Fruit fly (Drosophila melanogaster) whole organism, wandering third instar larva: ENCODE results near the gene Cpr67Fa1.

Experiments used
- CG32264 ChIP-seq: fragments of 200-800 bp; sonication (Bioruptor generic); optimal IDR thresholded peaks from 2 replicates; lab custom pipeline; 2016; ENCODE audit warnings: missing biosample characterization, missing genetic modification characterization
- CG9705 ChIP-seq: fragments of 200-800 bp; sonication (Bioruptor generic); optimal IDR thresholded peaks from 2 replicates; lab custom pipeline; 2018; ENCODE audit warnings: missing biosample characterization, mild to moderate bottlenecking, missing genetic modification characterization
- CrebA ChIP-seq: fragments of 200-800 bp; sonication (Bioruptor generic); optimal IDR thresholded peaks from 2 replicates; lab custom pipeline; 2016; ENCODE audit warnings: missing biosample characterization, mild to moderate bottlenecking, missing genetic modification characterization, borderline replicate concordance
- Dfd ChIP-seq: fragments of >200 bp; optimal IDR thresholded peaks from 2 replicates; lab custom pipeline; 2017; ENCODE audit warnings: missing biosample characterization, missing genetic modification characterization
- GATAd ChIP-seq: sonication (Bioruptor generic); optimal IDR thresholded peaks from 2 replicates; lab custom pipeline; 2016; ENCODE audit warnings: missing biosample characterization, missing genetic modification characterization
- HLH106 ChIP-seq: fragments of 200-800 bp; optimal IDR thresholded peaks from 3 replicates; lab custom pipeline; 2019; ENCODE audit warnings: missing biosample characterization, mild to moderate bottlenecking, missing genetic modification characterization, moderate library complexity
- Hnf4 ChIP-seq: fragments of 200-800 bp; sonication (Bioruptor generic); optimal IDR thresholded peaks from 2 replicates; lab custom pipeline; 2016; ENCODE audit warnings: missing biosample characterization, mild to moderate bottlenecking, missing genetic modification characterization
- Hr78 ChIP-seq: fragments of >200 bp; optimal IDR thresholded peaks from 2 replicates; lab custom pipeline; 2017; ENCODE audit warnings: missing biosample characterization, missing genetic modification characterization
- Hr83 ChIP-seq: fragments of 200-300 bp; sonication (Bioruptor generic); optimal IDR thresholded peaks from 2 replicates; lab custom pipeline; 2016; ENCODE audit warnings: missing biosample characterization, mild to moderate bottlenecking, missing genetic modification characterization, moderate library complexity; ENCODE audit not compliant: poor library complexity, severe bottlenecking
- Jra ChIP-seq: sonication (Bioruptor generic); optimal IDR thresholded peaks from 2 replicates; lab custom pipeline; 2016; ENCODE audit warnings: missing biosample characterization, missing genetic modification characterization
- Mio ChIP-seq: sonication (Bioruptor generic); optimal IDR thresholded peaks from 2 replicates; lab custom pipeline; 2016; ENCODE audit warnings: missing biosample characterization, missing genetic modification characterization
- Myc ChIP-seq: fragments of >200 bp; optimal IDR thresholded peaks from 2 replicates; lab custom pipeline; 2017
- N ChIP-seq: fragments of >200 bp; optimal IDR thresholded peaks from 2 replicates; lab custom pipeline; 2018; ENCODE audit warnings: missing biosample characterization, missing external identifiers, missing genetic modification characterization
- OdsH ChIP-seq: fragments of 200-800 bp; sonication (Bioruptor generic); optimal IDR thresholded peaks from 2 replicates; lab custom pipeline; 2016; ENCODE audit warnings: missing biosample characterization, mild to moderate bottlenecking, missing genetic modification characterization
- Rel ChIP-seq, 2 experiments: fragments of 200-800 bp; sonication (Bioruptor generic) in 1 of 2; optimal IDR thresholded peaks; 2 replicates in 1 of 2; 3 replicates in 1 of 2; lab custom pipeline; 2016 to 2019; ENCODE audit warnings: mild to moderate bottlenecking in 2 of 2, missing biosample characterization in 2 of 2, missing genetic modification characterization in 2 of 2, moderate library complexity in 1 of 2
- Sp1 ChIP-seq: fragments of 200-800 bp; sonication (Bioruptor generic); optimal IDR thresholded peaks from 3 replicates; lab custom pipeline; 2019; ENCODE audit warnings: missing biosample characterization, mild to moderate bottlenecking, missing genetic modification characterization, moderate library complexity
- Vsx2 ChIP-seq: fragments of 200-300, 225-300 bp; sonication (Bioruptor generic); optimal IDR thresholded peaks from 2 replicates; lab custom pipeline; 2018; ENCODE audit warnings: missing biosample characterization, missing genetic modification characterization; ENCODE audit not compliant: partially characterized antibody
- br ChIP-seq: fragments of 200-800 bp; sonication (Bioruptor generic); optimal IDR thresholded peaks from 2 replicates; lab custom pipeline; 2016; ENCODE audit warnings: missing biosample characterization, missing genetic modification characterization
- dl ChIP-seq, 2 experiments: fragments of 175-275, 200-275 bp in 1 of 2; fragments of 200-275 bp in 1 of 2; sonication (Bioruptor generic); optimal IDR thresholded peaks; lab custom pipeline; 2018; ENCODE audit warnings: mild to moderate bottlenecking in 2 of 2, missing biosample characterization in 2 of 2, missing genetic modification characterization in 2 of 2, moderate library complexity in 2 of 2; ENCODE audit not compliant: partially characterized antibody in 2 of 2, insufficient read depth in 1 of 2
- dmrt93B ChIP-seq: fragments of 200-800 bp; sonication (Bioruptor generic); optimal IDR thresholded peaks from 2 replicates; lab custom pipeline; 2018; ENCODE audit warnings: missing biosample characterization, mild to moderate bottlenecking, missing genetic modification characterization
- dsf ChIP-seq: sonication (Bioruptor generic); optimal IDR thresholded peaks from 2 replicates; lab custom pipeline; 2016; ENCODE audit warnings: missing biosample characterization, missing genetic modification characterization, borderline replicate concordance
- ey ChIP-seq: fragments of 200-800 bp; sonication (Bioruptor generic); optimal IDR thresholded peaks from 2 replicates; lab custom pipeline; 2016; ENCODE audit warnings: missing biosample characterization, missing genetic modification characterization
- foxo ChIP-seq, 2 experiments: fragments of 200-800 bp; sonication (Bioruptor generic); optimal IDR thresholded peaks; 2 replicates in 1 of 2; 3 replicates in 1 of 2; lab custom pipeline; 2016 to 2017; ENCODE audit warnings: missing biosample characterization in 2 of 2, missing genetic modification characterization in 2 of 2
- fru ChIP-seq: fragments of 200-800 bp; sonication (Bioruptor generic); optimal IDR thresholded peaks from 3 replicates; lab custom pipeline; 2016; ENCODE audit warnings: missing biosample characterization, mild to moderate bottlenecking, missing genetic modification characterization
- h ChIP-seq: fragments of 200-800 bp; sonication (Bioruptor generic); optimal IDR thresholded peaks from 3 replicates; lab custom pipeline; 2016; ENCODE audit warnings: missing biosample characterization, mild to moderate bottlenecking, missing genetic modification characterization
- jim ChIP-seq: fragments of 175-275, 200-325 bp; sonication (Bioruptor generic); optimal IDR thresholded peaks from 2 replicates; lab custom pipeline; 2016; ENCODE audit warnings: missing biosample characterization, mild to moderate bottlenecking, missing genetic modification characterization
- lola ChIP-seq: fragments of >200 bp; optimal IDR thresholded peaks from 2 replicates; lab custom pipeline; 2017; ENCODE audit warnings: missing biosample characterization, missing genetic modification characterization
- pan ChIP-seq: fragments of >200 bp; optimal IDR thresholded peaks from 2 replicates; lab custom pipeline; 2017
- psq ChIP-seq: fragments of 200-800 bp; sonication (Bioruptor generic); optimal IDR thresholded peaks from 3 replicates; lab custom pipeline; 2017; ENCODE audit warnings: missing biosample characterization, mild to moderate bottlenecking, missing genetic modification characterization, moderate library complexity
- rgr ChIP-seq: fragments of 200-800 bp; sonication (Bioruptor generic); optimal IDR thresholded peaks from 3 replicates; lab custom pipeline; 2016; ENCODE audit warnings: missing biosample characterization, mild to moderate bottlenecking, missing genetic modification characterization
- sv ChIP-seq: fragments of 200-800 bp; sonication (Bioruptor generic); optimal IDR thresholded peaks from 3 replicates; lab custom pipeline; 2016; ENCODE audit warnings: missing biosample characterization, missing genetic modification characterization
- tai ChIP-seq: sonication (Bioruptor generic); optimal IDR thresholded peaks from 2 replicates; lab custom pipeline; 2016; ENCODE audit warnings: missing biosample characterization, missing genetic modification characterization
- usp ChIP-seq: fragments of >200 bp; optimal IDR thresholded peaks from 2 replicates; lab custom pipeline; 2017; ENCODE audit warnings: missing biosample characterization, missing genetic modification characterization
- woc ChIP-seq: sonication (Bioruptor generic); optimal IDR thresholded peaks from 2 replicates; lab custom pipeline; 2016; ENCODE audit warnings: missing biosample characterization, mild to moderate bottlenecking, missing genetic modification characterization

Gene Cpr67Fa1

DNA sequence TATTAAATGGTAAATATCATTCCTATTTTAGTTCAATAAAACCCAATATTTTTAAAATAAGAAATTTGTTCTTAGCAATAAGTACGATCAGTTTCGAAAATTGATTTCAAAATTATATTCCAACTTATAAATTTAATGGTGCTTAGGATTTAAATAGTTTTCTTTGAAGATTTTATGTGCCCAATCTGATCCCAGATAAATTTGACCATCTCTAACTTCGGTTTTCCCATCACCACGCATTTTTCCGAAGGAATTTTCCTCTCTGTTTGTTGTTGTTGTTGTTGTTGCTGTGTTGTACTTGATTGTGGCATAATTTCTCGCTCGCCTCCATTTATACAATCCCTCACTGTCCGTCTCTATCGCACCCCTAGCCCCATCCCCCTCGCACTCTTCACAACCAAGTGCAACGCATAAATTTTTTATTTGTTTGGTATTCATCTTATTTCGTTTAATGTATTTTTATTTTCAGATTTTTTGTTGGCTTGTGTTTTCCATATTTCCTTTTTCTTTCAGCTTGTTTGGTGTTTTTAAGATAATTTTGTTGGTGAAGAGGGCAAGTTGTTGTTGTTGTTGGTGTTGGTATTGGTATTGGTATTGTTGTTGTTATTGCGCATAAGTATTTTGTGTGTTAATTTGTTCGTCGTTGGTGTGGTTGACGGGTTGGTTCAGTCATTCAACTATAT lies 40.0 kb upstream of the Cpr67Fa1 start:
- TF ChIP-seq psq (GFP tag; lab: Kevin White, UChicago): peak; percentile 60
- TF ChIP-seq CG32264: no peak

DNA sequence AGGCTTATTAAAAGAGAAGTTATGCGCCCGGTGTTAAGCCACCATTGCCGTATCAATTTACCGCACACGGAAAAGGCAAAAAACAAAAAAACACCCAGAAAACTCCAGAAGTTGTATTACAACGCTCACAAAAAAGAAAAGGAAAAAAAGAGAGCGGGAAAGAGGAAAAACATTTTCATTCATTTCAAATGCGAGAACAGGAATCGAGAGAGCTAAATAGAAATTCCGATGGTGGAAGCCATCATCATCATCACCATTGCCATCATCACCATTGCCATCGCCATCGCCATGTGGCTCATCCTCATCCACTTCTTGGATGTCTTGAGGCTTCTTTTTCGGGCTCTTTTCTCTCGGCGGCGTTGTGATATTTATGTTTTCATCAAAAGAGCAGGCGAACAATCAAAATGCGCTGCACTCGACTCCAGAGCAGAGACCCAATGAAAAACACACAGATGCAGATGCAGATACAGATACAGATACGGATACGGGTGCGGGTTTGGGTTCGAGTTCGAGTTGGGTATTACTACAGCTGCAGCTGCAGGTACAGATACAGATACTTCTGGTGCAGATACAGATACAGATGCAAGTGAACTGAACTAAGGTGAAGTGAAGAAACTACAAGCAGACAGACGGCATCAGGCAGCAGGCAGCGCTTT lies 38.6 kb upstream of the Cpr67Fa1 start:
- TF ChIP-seq woc (GFP tag; lab: Kevin White, UChicago): no peak
- peak in 1 of 2 experiments; percentile 19 for TF ChIP-seq dl (GFP tag; optimal IDR thresholded peaks at IDR 0.05; lab: Kevin White, UChicago; ENCODE audit: insufficient read depth in 1 of 2, partially characterized antibody in 2 of 2)
- no peak for TF ChIP-seq rgr (GFP tag; lab: Kevin White, UChicago)
- no peak for TF ChIP-seq Hr83 (GFP tag; lab: Kevin White, UChicago)
- TF ChIP-seq ey (GFP tag; lab: Kevin White, UChicago): no peak
- no peak for TF ChIP-seq foxo (GFP tag; optimal IDR thresholded peaks at IDR 0.05; lab: Kevin White, UChicago)
- no peak for TF ChIP-seq lola (GFP tag; lab: Kevin White, UChicago)

DNA sequence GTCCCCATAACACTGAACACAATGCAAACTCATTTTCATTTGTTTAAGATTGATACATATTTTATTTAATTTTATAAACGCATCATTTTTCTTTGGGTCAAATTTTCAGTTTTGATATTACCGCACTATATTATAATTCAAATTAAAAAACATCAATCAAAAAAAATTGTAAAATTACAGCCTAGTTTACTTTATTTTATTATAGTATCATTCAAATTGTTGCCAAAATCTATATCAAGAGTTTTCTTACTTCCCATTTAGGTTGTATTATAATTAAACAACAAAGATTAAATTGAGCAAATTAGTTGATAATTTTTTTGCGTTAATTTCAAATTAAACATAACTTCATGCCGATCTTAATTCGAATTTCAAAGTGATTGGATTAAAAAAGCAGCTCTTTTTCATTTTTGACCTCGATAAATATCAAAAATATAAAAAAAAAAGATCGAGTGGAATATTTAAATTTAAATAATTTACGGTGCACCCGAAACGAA lies 37.9 kb upstream of the Cpr67Fa1 start:
- peak; percentile 28 for TF ChIP-seq OdsH (GFP tag; lab: Kevin White, UChicago)
- TF ChIP-seq CG9705 (GFP tag; lab: Kevin White, UChicago): no peak
- peak; percentile 70 for TF ChIP-seq HLH106 (tag; lab: Kevin White, UChicago)
- TF ChIP-seq Hr78: no peak
- TF ChIP-seq Jra: no peak
- TF ChIP-seq foxo (GFP tag; optimal IDR thresholded peaks at IDR 0.05; lab: Kevin White, UChicago): peak in 1 of 2 experiments; percentile 70
- TF ChIP-seq Dfd: no peak
- TF ChIP-seq h: peak; percentile 28
- TF ChIP-seq jim (GFP tag; lab: Kevin White, UChicago): no peak
- TF ChIP-seq Mio: no peak
- no peak for TF ChIP-seq Hr83 (GFP tag; lab: Kevin White, UChicago)
- TF ChIP-seq Myc (lab: Kevin White, UChicago): no peak
- TF ChIP-seq pan (lab: Kevin White, UChicago): no peak
- TF ChIP-seq Vsx2 (GFP tag; lab: Kevin White, UChicago): no peak
- TF ChIP-seq sv (GFP tag; lab: Kevin White, UChicago): no peak
- TF ChIP-seq GATAd (GFP tag; lab: Kevin White, UChicago): no peak
- no peak for TF ChIP-seq dsf (GFP tag; lab: Kevin White, UChicago)
- TF ChIP-seq tai (GFP tag; lab: Kevin White, UChicago): no peak
- no peak for TF ChIP-seq N (GFP tag; lab: Kevin White, UChicago)
- no peak for TF ChIP-seq br (GFP tag; lab: Kevin White, UChicago)
- no peak for TF ChIP-seq lola (GFP tag; lab: Kevin White, UChicago)
- TF ChIP-seq CG32264: no peak
- TF ChIP-seq rgr (GFP tag; lab: Kevin White, UChicago): peak; percentile 53
- TF ChIP-seq dmrt93B: peak; percentile 46
- TF ChIP-seq Rel (GFP tag; optimal IDR thresholded peaks at IDR 0.05; lab: Kevin White, UChicago): no peak
- no peak for TF ChIP-seq Rel (tag; optimal IDR thresholded peaks at IDR 0.05; lab: Kevin White, UChicago)
- TF ChIP-seq ey (GFP tag; lab: Kevin White, UChicago): peak; percentile 55
- peak; percentile 57 for TF ChIP-seq psq (GFP tag; lab: Kevin White, UChicago)
- TF ChIP-seq Sp1: peak; percentile 73
- no peak for TF ChIP-seq CrebA
- peak; percentile 36 for TF ChIP-seq woc (GFP tag; lab: Kevin White, UChicago)
- no peak for TF ChIP-seq Hnf4 (GFP tag; lab: Kevin White, UChicago)
- no peak for TF ChIP-seq usp (GFP tag; lab: Kevin White, UChicago)
- TF ChIP-seq dl (GFP tag; optimal IDR thresholded peaks at IDR 0.05; lab: Kevin White, UChicago; ENCODE audit: insufficient read depth in 1 of 2, partially characterized antibody in 2 of 2): no peak
- TF ChIP-seq fru: no peak
- TF ChIP-seq, all 38 proteins: peak for 10
